Worm (Caenorhabditis elegans) whole organism, L3 larva: Measurements from ENCODE around the gene mbk-1.

Experiments
- ceh-82 ChIP-seq: fragments of 150-350 bp; optimal IDR thresholded peaks from 2 replicates; lab custom pipeline; 2014; ENCODE audit warnings: missing biosample characterization, missing genetic modification characterization
- elt-1 ChIP-seq: fragments of 150-350 bp; optimal IDR thresholded peaks from 2 replicates; lab custom pipeline; 2014; ENCODE audit warnings: missing biosample characterization, missing genetic modification characterization
- elt-3 ChIP-seq, 3 experiments: fragments of 150-350 bp in 1 of 3; sonication (generic microtip) in 2 of 3; optimal IDR thresholded peaks; 2 replicates in 2 of 3; 4 replicates in 1 of 3; lab custom pipeline; 2014 to 2017; ENCODE audit warnings: missing biosample characterization in 3 of 3, missing genetic modification characterization in 3 of 3
- fos-1 ChIP-seq: fragments of 150-350 bp; optimal IDR thresholded peaks from 2 replicates; lab custom pipeline; 2014; ENCODE audit warnings: missing biosample characterization, missing genetic modification characterization
- mdl-1 ChIP-seq: fragments of 150-350 bp; optimal IDR thresholded peaks from 2 replicates; lab custom pipeline; 2014; ENCODE audit warnings: missing biosample characterization, missing genetic modification characterization
- nhr-11 ChIP-seq: fragments of 150-350 bp; optimal IDR thresholded peaks from 2 replicates; lab custom pipeline; 2014; ENCODE audit warnings: missing biosample characterization, missing genetic modification characterization
- nhr-23 ChIP-seq: fragments of 150-350 bp; optimal IDR thresholded peaks from 2 replicates; lab custom pipeline; 2014; ENCODE audit warnings: missing biosample characterization, missing genetic modification reagents, missing genetic modification characterization

DNA sequence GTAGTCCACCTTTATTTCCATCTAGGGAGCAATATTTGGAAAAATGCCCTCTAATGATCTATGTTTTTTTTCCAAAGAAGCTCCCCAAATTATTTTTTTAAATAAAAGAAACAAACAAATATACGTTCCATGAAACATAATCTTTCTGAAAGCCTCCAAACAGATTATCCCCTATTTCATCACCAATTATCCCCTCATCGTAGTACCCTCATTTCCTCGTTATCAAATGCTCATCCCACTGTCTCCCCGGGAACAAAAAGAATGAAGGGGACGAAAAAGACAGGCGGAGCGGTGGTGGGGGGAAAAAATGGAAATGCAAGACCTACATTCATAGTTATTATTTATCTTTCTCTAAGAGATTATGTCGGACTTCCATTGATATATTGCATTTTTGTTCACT is 26.9 kb downstream of the mbk-1 start:
- no peak for TF ChIP-seq fos-1
- TF ChIP-seq ceh-82, result no peak
- no peak for TF ChIP-seq elt-1 (tag; lab: Kevin White, UChicago)
- no peak for TF ChIP-seq nhr-23 (tag; lab: Kevin White, UChicago)
- TF ChIP-seq mdl-1 (tag; lab: Kevin White, UChicago), result no peak
- TF ChIP-seq nhr-11 (tag; lab: Kevin White, UChicago), result no peak
- TF ChIP-seq elt-3 (tag; optimal IDR thresholded peaks at IDR 0.05; lab: Kevin White, UChicago), result no peak
